Worm (Caenorhabditis elegans): ENCODE measurements around the gene sym-1.

sym-1 gene

DNA sequence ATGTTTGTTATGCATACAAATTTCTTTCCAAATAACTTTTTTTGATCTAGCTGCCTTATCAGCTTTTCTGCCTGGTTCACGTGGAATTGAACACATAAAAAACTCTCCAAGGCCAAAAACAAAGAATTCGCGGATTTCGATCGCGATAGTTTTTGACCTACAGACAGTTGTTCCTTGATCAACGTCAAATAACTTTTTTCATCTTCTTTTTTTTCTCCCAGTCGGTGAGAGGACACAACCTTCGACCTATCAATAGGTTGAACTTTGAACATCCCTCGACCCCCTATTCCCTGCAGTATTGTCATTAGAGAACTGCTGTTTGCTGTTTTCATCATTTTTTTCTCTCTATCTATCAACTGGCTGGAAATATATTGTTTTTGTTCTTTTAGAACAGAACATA lies 17.6 kb upstream of the sym-1 start:
- TF ChIP-seq pha-4 (tag; optimal IDR thresholded peaks at IDR 0.05): peak; percentile 8
- no peak for TF ChIP-seq nhr-76 (tag; optimal IDR thresholded peaks at IDR 0.05)
- TF ChIP-seq hmg-11 (tag; optimal IDR thresholded peaks at IDR 0.05): no peak
- TF ChIP-seq nhr-25 (tag; optimal IDR thresholded peaks at IDR 0.05): peak; percentile 1
- no peak for TF ChIP-seq ceh-82 (tag; optimal IDR thresholded peaks at IDR 0.05)
- no peak for TF ChIP-seq ceh-9 (tag; optimal IDR thresholded peaks at IDR 0.05)

DNA sequence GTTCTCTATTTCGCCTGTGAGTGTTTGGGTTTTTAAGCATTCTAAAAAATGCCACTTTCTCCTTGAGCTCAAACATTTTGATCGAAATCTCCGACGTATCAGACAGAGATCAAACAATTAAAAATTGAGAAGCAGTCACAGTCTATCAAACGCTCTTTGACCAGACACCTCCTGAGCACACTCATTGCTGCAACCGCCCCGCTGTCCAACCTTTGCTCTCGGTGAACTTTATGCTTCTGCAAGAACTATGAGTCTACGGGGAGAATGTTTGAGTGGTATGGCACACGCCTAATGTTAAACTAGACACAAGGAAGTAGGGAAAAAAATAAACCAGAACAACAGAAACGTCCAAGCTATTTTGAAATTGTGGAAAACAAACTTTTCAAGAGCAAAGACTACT lies 16.2 kb upstream of the sym-1 start:
- TF ChIP-seq lin-39 (tag; optimal IDR thresholded peaks at IDR 0.05) (peak; percentile 9), elt-2 (tag; optimal IDR thresholded peaks at IDR 0.05) (no peak)

DNA sequence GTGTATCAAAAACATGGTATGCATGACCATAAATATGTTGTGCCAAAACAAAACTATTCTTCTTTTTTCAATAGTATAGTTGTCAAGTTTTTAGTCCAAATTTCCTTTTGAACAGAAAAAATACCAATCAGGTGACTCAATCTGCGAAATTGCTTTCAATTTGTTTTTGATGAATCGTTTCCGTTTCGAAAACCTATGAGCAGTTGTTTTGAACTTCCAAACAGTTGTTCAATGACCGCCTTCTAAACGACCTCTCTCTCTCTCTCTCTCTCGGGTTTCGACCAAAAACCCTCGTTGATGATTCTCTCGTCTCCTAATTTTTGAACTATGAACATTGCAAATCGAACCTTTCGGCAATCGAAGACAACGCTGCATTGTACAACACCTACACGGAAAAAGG lies 15.4 kb upstream of the sym-1 start:
- TF ChIP-seq nhr-23 (tag; optimal IDR thresholded peaks at IDR 0.05) (peak; percentile 6), aly-2 (tag; optimal IDR thresholded peaks at IDR 0.05) (no peak), tbx-2 (tag; optimal IDR thresholded peaks at IDR 0.05) (no peak), egl-5 (tag; optimal IDR thresholded peaks at IDR 0.05) (peak; percentile 16)

DNA sequence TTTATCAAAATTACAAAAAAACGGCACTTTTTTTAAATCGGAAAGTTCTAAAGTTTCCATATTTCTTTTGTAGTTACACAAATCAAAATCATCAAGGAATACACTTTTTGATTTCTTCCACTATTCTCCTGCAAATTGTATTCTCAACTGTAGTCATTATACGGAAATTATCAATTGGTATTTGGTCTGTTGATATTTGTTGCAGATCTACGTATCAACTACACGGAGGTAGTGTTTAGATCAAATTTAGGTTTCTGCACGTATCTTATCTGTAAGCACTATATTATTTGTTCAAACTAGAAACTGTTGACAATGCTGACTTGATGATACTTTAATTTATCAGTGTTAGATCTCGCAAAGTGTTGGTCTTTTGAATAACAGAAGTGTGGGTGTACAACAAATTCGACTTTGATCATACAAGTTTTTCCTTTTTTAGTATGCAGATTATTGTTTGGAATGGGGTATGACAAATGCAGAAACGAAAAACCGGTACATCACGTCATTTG lies 13.1 kb upstream of the sym-1 start:
- peak; percentile 65 for TF ChIP-seq pqm-1 (tag; optimal IDR thresholded peaks at IDR 0.05)
- no peak for TF ChIP-seq elt-3 (tag; optimal IDR thresholded peaks at IDR 0.05)
- TF ChIP-seq nhr-67 (tag; optimal IDR thresholded peaks at IDR 0.05): no peak
- TF ChIP-seq elt-2 (tag; optimal IDR thresholded peaks at IDR 0.05): peak; percentile 9
- TF ChIP-seq nhr-25 (tag; optimal IDR thresholded peaks at IDR 0.05): peak; percentile 13

DNA sequence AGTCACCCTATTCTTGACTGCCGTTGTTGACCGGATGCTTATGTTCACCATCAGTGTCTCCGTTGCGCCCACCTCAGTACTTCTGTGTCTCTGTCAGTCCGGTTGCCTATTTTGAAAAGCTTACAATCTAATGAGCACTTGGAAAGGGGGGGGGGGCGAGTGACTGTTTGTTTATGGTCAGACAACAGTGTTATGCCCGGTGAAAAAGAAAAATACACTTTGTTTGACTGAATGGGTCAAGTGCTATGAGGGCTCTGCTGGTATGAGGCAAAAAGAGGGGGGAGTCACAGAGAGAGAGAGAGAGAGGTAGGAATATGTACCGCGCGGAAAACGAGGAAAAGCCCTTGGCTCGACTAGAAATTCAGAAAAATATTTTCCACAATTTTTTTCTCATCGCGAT lies 10.1 kb upstream of the sym-1 start:
- TF ChIP-seq snpc-4 (tag; optimal IDR thresholded peaks at IDR 0.05) (no peak), pha-4 (tag; optimal IDR thresholded peaks at IDR 0.05) (peak; percentile 15)

DNA sequence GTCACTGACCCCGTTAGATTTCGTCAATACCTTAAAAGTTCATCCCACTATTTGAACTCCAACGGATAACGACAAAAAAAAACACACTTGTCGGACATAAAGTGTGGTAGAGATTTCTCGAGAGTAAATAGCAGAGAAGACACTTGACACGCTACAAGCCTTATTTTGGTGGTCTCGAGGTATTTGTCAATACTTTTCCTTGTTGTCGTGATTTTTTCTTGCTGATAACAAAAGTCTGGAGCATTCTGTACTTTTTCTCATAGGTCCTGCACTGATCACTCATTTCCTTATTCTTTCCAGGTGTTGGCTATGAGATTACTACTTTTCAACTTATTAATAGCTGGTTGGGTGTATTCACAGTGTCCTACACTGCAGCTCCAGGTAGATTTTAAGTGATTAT lies 9.0 kb upstream of the sym-1 start, which contains the start of gene lron-1:
Gene lron-1 (plus strand): TSS at position 301 of the 400 bp plus-strand sequence.
- TF ChIP-seq pha-4 (tag; optimal IDR thresholded peaks at IDR 0.05) (peak; percentile 39), zag-1 (tag; optimal IDR thresholded peaks at IDR 0.05) (no peak)

DNA sequence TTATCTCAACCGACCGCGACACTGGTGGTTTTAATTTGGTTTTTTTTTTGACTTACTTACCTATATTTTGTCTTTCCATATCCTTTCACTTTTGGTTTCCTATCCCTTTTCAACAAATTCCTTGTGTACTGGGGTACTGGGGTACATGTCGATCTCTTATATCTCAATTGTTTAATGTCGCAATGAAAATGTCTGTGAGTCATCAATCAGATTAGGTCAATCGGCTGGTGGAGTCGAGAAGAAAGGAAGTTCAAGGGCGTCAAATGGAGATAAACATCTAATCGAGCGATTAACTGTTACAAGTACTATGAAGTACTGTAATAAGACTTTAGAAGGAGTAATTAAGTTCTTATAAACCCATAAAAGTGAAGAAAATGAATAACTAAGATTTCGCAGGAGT lies 5.5 kb upstream of the sym-1 start:
- TF ChIP-seq jun-1 (tag; optimal IDR thresholded peaks at IDR 0.05): no peak
- no peak for TF ChIP-seq snpc-4 (tag; optimal IDR thresholded peaks at IDR 0.05)
- TF ChIP-seq nhr-77 (tag; optimal IDR thresholded peaks at IDR 0.05): no peak
- no peak for TF ChIP-seq fkh-10 (GFP tag; optimal IDR thresholded peaks at IDR 0.05)
- no peak for TF ChIP-seq ztf-4 (tag; optimal IDR thresholded peaks at IDR 0.05)
- peak; percentile 6 for TF ChIP-seq unc-62 (GFP tag; optimal IDR thresholded peaks at IDR 0.05)
- TF ChIP-seq nfya-1 (tag; optimal IDR thresholded peaks at IDR 0.05; ENCODE audit: insufficient read depth): no peak
- TF ChIP-seq ceh-28 (tag; optimal IDR thresholded peaks at IDR 0.05): peak; percentile 19
- peak; percentile 92 for TF ChIP-seq nhr-25 (tag; optimal IDR thresholded peaks at IDR 0.05)
- no peak for TF ChIP-seq skn-1 (tag; optimal IDR thresholded peaks at IDR 0.05)
- TF ChIP-seq unc-39 (tag; optimal IDR thresholded peaks at IDR 0.05): no peak
- peak; percentile 37 for TF ChIP-seq nhr-43 (tag; optimal IDR thresholded peaks at IDR 0.05; ENCODE audit: poor library complexity, severe bottlenecking)
- TF ChIP-seq zag-1 (tag; optimal IDR thresholded peaks at IDR 0.05): no peak
- no peak for TF ChIP-seq ama-1 (optimal IDR thresholded peaks at IDR 0.05)
- TF ChIP-seq elt-1 (tag; optimal IDR thresholded peaks at IDR 0.05): peak; percentile 96
- no peak for TF ChIP-seq eor-1 (tag; optimal IDR thresholded peaks at IDR 0.05)
- no peak for TF ChIP-seq egl-27 (tag; optimal IDR thresholded peaks at IDR 0.05)
- peak; percentile 99 for TF ChIP-seq nhr-23 (tag; optimal IDR thresholded peaks at IDR 0.05)
- no peak for TF ChIP-seq lsy-12 (tag; optimal IDR thresholded peaks at IDR 0.05)

Data from whole organism, L3 larva.